Worm (Caenorhabditis elegans) whole organism, midembryonic: ENCODE results near the gene fbxb-103.

Experiments used
- T22C8.4 ChIP-seq: fragments of 200-800 bp; sonication (Bioruptor generic); IDR thresholded peaks from 2 replicates; pipeline ENCODE4 v1.3.6; 2022; ENCODE audit warnings: missing genetic modification characterization, missing compliant biosample characterization
- cog-1 ChIP-seq: sonication (generic microtip); optimal IDR thresholded peaks from 2 replicates; lab custom pipeline; 2016; ENCODE audit warnings: missing genetic modification characterization, missing compliant biosample characterization
- flt-1 ChIP-seq: fragments of 200-800 bp; sonication (Bioruptor generic); IDR thresholded peaks from 2 replicates; pipeline ENCODE4 v1.3.6; 2022; ENCODE audit warnings: missing genetic modification characterization, missing compliant biosample characterization
- med-1 ChIP-seq: sonication (generic microtip); optimal IDR thresholded peaks from 2 replicates; lab custom pipeline; 2017; ENCODE audit warnings: missing genetic modification characterization, mild to moderate bottlenecking, missing compliant biosample characterization, antibody characterized with exemption, missing genetic modification reagents; ENCODE audit not compliant: insufficient read depth
- ref-1 ChIP-seq: fragments of 200-800 bp; sonication (Bioruptor generic); conservative IDR thresholded peaks from 2 replicates; pipeline ENCODE4 v1.3.6; 2022; ENCODE audit warnings: missing genetic modification reagents, missing genetic modification characterization, missing compliant biosample characterization
- tab-1 ChIP-seq: fragments of 200-800 bp; sonication (Bioruptor generic); IDR thresholded peaks from 2 replicates; pipeline ENCODE4 v1.3.6; 2022; ENCODE audit warnings: missing genetic modification characterization, missing compliant biosample characterization
- ztf-23 ChIP-seq: fragments of 200-800 bp; sonication (Bioruptor generic); IDR thresholded peaks from 2 replicates; pipeline ENCODE4 v1.3.6; 2022; ENCODE audit warnings: missing genetic modification reagents, missing genetic modification characterization, missing compliant biosample characterization

ce11 chrII:3911284-3911683, 4.3 kb downstream of the fbxb-103 start:
- TF ChIP-seq flt-1 (GFP tag; lab: Robert Waterston, UW) (no peak), T22C8.4 (GFP tag; lab: Robert Waterston, UW) (no peak), ztf-23 (GFP tag; lab: Robert Waterston, UW) (no peak), med-1 (no peak), cog-1 (tag; lab: Kevin White, UChicago) (no peak), ref-1 (GFP tag; lab: Robert Waterston, UW) (no peak), tab-1 (GFP tag; lab: Robert Waterston, UW) (no peak)
